Worm (Caenorhabditis elegans) whole organism, late embryonic: ENCODE measurements around the gene H43I07.4.

ENCODE experiments used
- ceh-6 ChIP-seq: fragments of 200-800 bp; sonication (Bioruptor generic); optimal IDR thresholded peaks from 2 replicates; lab custom pipeline; 2018; ENCODE audit warnings: mild to moderate bottlenecking, missing genetic modification characterization, missing compliant biosample characterization
- fkh-6 ChIP-seq: sonication (generic microtip); optimal IDR thresholded peaks from 2 replicates; lab custom pipeline; 2016; ENCODE audit warnings: missing genetic modification characterization, missing compliant biosample characterization
- pqm-1 ChIP-seq: sonication (generic microtip); optimal IDR thresholded peaks from 2 replicates; lab custom pipeline; 2016; ENCODE audit warnings: missing genetic modification characterization, missing compliant biosample characterization
- unc-42 ChIP-seq: sonication (generic microtip); optimal IDR thresholded peaks from 2 replicates; lab custom pipeline; 2016; ENCODE audit warnings: missing genotype, missing genetic modification characterization, missing compliant biosample characterization

- TF ChIP-seq pqm-1 (tag; lab: Kevin White, UChicago) = no peak
- TF ChIP-seq ceh-6 (GFP tag; lab: Kevin White, UChicago) = no peak
- TF ChIP-seq fkh-6 (tag; lab: Kevin White, UChicago) = no peak
- no peak for TF ChIP-seq unc-42 (tag; lab: Kevin White, UChicago)
These were observed 24.3 kb downstream of the H43I07.4 start, which contains the start of gene srh-204 for ce11 chrV:4240292-4240691.
